Worm (Caenorhabditis elegans) whole organism, L1 larva: Measurements from ENCODE around the gene ttr-37.

Source experiments
- ceh-88 ChIP-seq: fragments of 200-800 bp; sonication (Bioruptor generic); IDR thresholded peaks from 2 replicates; pipeline ENCODE4 v1.3.6; 2022; ENCODE audit warnings: missing genetic modification characterization, missing compliant biosample characterization
- egl-27 ChIP-seq, 2 experiments: fragments of 150-350 bp in 1 of 2; sonication (generic microtip); optimal IDR thresholded peaks; 3 replicates each; lab custom pipeline; 2017 to 2018; ENCODE audit warnings: missing biosample characterization in 2 of 2, missing genetic modification characterization in 2 of 2, missing genetic modification reagents in 2 of 2
- fkh-10 ChIP-seq: sonication (generic microtip); optimal IDR thresholded peaks from 2 replicates; lab custom pipeline; 2017; ENCODE audit warnings: missing biosample characterization, missing genetic modification reagents, missing genetic modification characterization
- fkh-8 ChIP-seq: sonication (generic microtip); optimal IDR thresholded peaks from 2 replicates; lab custom pipeline; 2016; ENCODE audit warnings: mild to moderate bottlenecking, missing genetic modification characterization, missing compliant biosample characterization
- fos-1 ChIP-seq: fragments of 150-350 bp; optimal IDR thresholded peaks from 2 replicates; lab custom pipeline; 2014; ENCODE audit warnings: missing biosample characterization, missing genetic modification characterization
- hlh-17 ChIP-seq: fragments of 200-800 bp; sonication (Bioruptor generic); optimal IDR thresholded peaks from 2 replicates; lab custom pipeline; 2018; ENCODE audit warnings: missing genetic modification characterization, mild to moderate bottlenecking, missing compliant biosample characterization, moderate library complexity, borderline replicate concordance
- lin-14 ChIP-seq: fragments of 200-800 bp; sonication (Bioruptor generic); optimal IDR thresholded peaks from 2 replicates; lab custom pipeline; 2018; ENCODE audit warnings: mild to moderate bottlenecking, missing genetic modification characterization, moderate library complexity, missing compliant biosample characterization
- lin-15B ChIP-seq: fragments of 150-350 bp; sonication (generic microtip); optimal IDR thresholded peaks from 3 replicates; lab custom pipeline; 2014; ENCODE audit warnings: missing biosample characterization, missing genetic modification characterization
- lsy-2 ChIP-seq, 2 experiments: fragments of 150-350 bp; optimal IDR thresholded peaks; 2 replicates each; lab custom pipeline; 2014; ENCODE audit warnings: missing biosample characterization in 2 of 2, missing genetic modification characterization in 2 of 2
- mep-1 ChIP-seq: fragments of 150-350 bp; optimal IDR thresholded peaks from 2 replicates; lab custom pipeline; 2014; ENCODE audit warnings: missing biosample characterization, missing genetic modification characterization
- nhr-12 ChIP-seq: sonication (generic microtip); optimal IDR thresholded peaks from 2 replicates; lab custom pipeline; 2017; ENCODE audit warnings: missing biosample characterization, missing genetic modification characterization
- nhr-19 ChIP-seq: fragments of 200-800 bp; sonication (Bioruptor generic); conservative IDR thresholded peaks from 2 replicates; pipeline ENCODE4 v1.3.6; 2022; ENCODE audit warnings: missing genetic modification characterization, missing compliant biosample characterization
- nhr-20 ChIP-seq: sonication (generic microtip); optimal IDR thresholded peaks from 2 replicates; lab custom pipeline; 2016; ENCODE audit warnings: mild to moderate bottlenecking, missing genetic modification characterization, missing compliant biosample characterization
- nhr-237 ChIP-seq: fragments of 150-350 bp; optimal IDR thresholded peaks from 2 replicates; lab custom pipeline; 2014; ENCODE audit warnings: missing biosample characterization, missing genetic modification characterization
- nhr-28 ChIP-seq: fragments of 150-350 bp; optimal IDR thresholded peaks from 2 replicates; lab custom pipeline; 2014; ENCODE audit warnings: missing biosample characterization, missing genetic modification characterization
- nhr-90 ChIP-seq: sonication (generic microtip); optimal IDR thresholded peaks from 2 replicates; lab custom pipeline; 2016; ENCODE audit warnings: mild to moderate bottlenecking, missing genetic modification characterization, missing compliant biosample characterization; ENCODE audit not compliant: poor library complexity
- rnt-1 ChIP-seq: sonication (generic microtip); optimal IDR thresholded peaks from 2 replicates; lab custom pipeline; 2016; ENCODE audit warnings: mild to moderate bottlenecking, missing genetic modification characterization, moderate library complexity, missing compliant biosample characterization
- skn-1 ChIP-seq: fragments of 150-350 bp; optimal IDR thresholded peaks from 2 replicates; lab custom pipeline; 2014; ENCODE audit warnings: missing biosample characterization, missing genetic modification characterization
- snu-23 ChIP-seq: sonication (generic microtip); optimal IDR thresholded peaks from 2 replicates; lab custom pipeline; 2016; ENCODE audit warnings: missing genetic modification characterization, missing compliant biosample characterization
- sox-4 ChIP-seq: sonication (generic microtip); optimal IDR thresholded peaks from 2 replicates; lab custom pipeline; 2016; ENCODE audit warnings: missing genetic modification characterization, missing compliant biosample characterization
- sptf-1 ChIP-seq: fragments of 150-350 bp; optimal IDR thresholded peaks from 2 replicates; lab custom pipeline; 2014; ENCODE audit warnings: missing biosample characterization, missing genetic modification characterization
- sup-37 ChIP-seq: fragments of 200-800 bp; sonication (Bioruptor generic); optimal IDR thresholded peaks from 2 replicates; lab custom pipeline; 2018; ENCODE audit warnings: mild to moderate bottlenecking, missing genetic modification characterization, missing compliant biosample characterization
- tlp-1 ChIP-seq: fragments of 150-350 bp; optimal IDR thresholded peaks from 2 replicates; lab custom pipeline; 2014; ENCODE audit warnings: missing biosample characterization, missing genetic modification characterization
- unc-130 ChIP-seq: fragments of 150-350 bp; optimal IDR thresholded peaks from 2 replicates; lab custom pipeline; 2017; ENCODE audit warnings: missing biosample characterization, missing genetic modification characterization, inconsistent platforms
- unc-62 ChIP-seq: fragments of 150-350 bp; optimal IDR thresholded peaks from 2 replicates; lab custom pipeline; 2014; ENCODE audit warnings: missing biosample characterization, missing genetic modification reagents, missing genetic modification characterization
- unc-98 ChIP-seq: fragments of 200-800 bp; sonication (Bioruptor generic); IDR thresholded peaks from 2 replicates; pipeline ENCODE4 v1.3.6; 2022; ENCODE audit warnings: missing genetic modification characterization, missing compliant biosample characterization
- zag-1 ChIP-seq: fragments of 150-350 bp; optimal IDR thresholded peaks from 2 replicates; lab custom pipeline; 2014; ENCODE audit warnings: missing biosample characterization, missing genetic modification characterization
- zip-4 ChIP-seq: fragments of 200-800 bp; sonication (Bioruptor generic); optimal IDR thresholded peaks from 2 replicates; lab custom pipeline; 2018; ENCODE audit warnings: mild to moderate bottlenecking, missing genetic modification characterization, moderate library complexity, missing compliant biosample characterization
- ztf-4 ChIP-seq: fragments of 150-350 bp; optimal IDR thresholded peaks from 2 replicates; lab custom pipeline; 2014; ENCODE audit warnings: missing biosample characterization, missing genetic modification characterization

Gene ttr-37

ce11 chrX:1302267-1302666, 34.7 kb downstream of the ttr-37 start (continued):
- TF ChIP-seq lsy-2 (tag; optimal IDR thresholded peaks at IDR 0.05; lab: Kevin White, UChicago): peak; percentile 50 to 75
- TF ChIP-seq ztf-4 (tag; lab: Kevin White, UChicago): peak; percentile 28
- peak; percentile 47 for TF ChIP-seq mep-1 (tag; lab: Kevin White, UChicago)
- TF ChIP-seq nhr-12 (tag; lab: Kevin White, UChicago): no peak
- no peak for TF ChIP-seq sox-4 (tag; lab: Kevin White, UChicago)
- no peak for TF ChIP-seq unc-130 (tag; lab: Kevin White, UChicago)
- peak; percentile 76 for TF ChIP-seq snu-23 (GFP tag; lab: Kevin White, UChicago)
- TF ChIP-seq fos-1 (tag; lab: Kevin White, UChicago): peak; percentile 74
- TF ChIP-seq nhr-237 (tag; lab: Kevin White, UChicago): no peak
- TF ChIP-seq nhr-20: peak; percentile 68
- TF ChIP-seq lin-15B: peak; percentile 3

ce11 chrX:1299849-1300248, 37.1 kb downstream of the ttr-37 start, which contains the start of gene inso-1:
Gene inso-1 (plus strand): TSS chrX:1300149.
- no peak for TF ChIP-seq sptf-1
- no peak for TF ChIP-seq nhr-28 (tag; lab: Kevin White, UChicago)
- TF ChIP-seq lin-14 (GFP tag; lab: Kevin White, UChicago): peak; percentile 18
- TF ChIP-seq hlh-17 (GFP tag; lab: Kevin White, UChicago): no peak
- peak; percentile 16 for TF ChIP-seq fkh-8 (tag; lab: Kevin White, UChicago)
- TF ChIP-seq unc-98 (GFP tag; lab: Robert Waterston, UW): no peak

ce11 chrX:1295713-1296112, 41.3 kb downstream of the ttr-37 start:
- no peak for TF ChIP-seq zip-4 (GFP tag; lab: Kevin White, UChicago)
- TF ChIP-seq nhr-90 (tag; lab: Kevin White, UChicago): no peak
- TF ChIP-seq, all 84 proteins: peak for 0

- TF ChIP-seq lin-14 (GFP tag; lab: Kevin White, UChicago) (peak; percentile 51), skn-1 (tag; lab: Kevin White, UChicago) (no peak), fkh-10 (GFP tag; lab: Kevin White, UChicago) (peak; percentile 4)
- TF ChIP-seq, all 84 proteins: peak for 2
Measured at ce11 chrX:1294607-1295303, 42.2 kb downstream of the ttr-37 start, which contains the start of gene dop-4. Gene dop-4 (plus strand): TSS chrX:1295253.

ce11 chrX:1293471-1293870, 43.5 kb downstream of the ttr-37 start:
- peak; percentile 16 for TF ChIP-seq lin-14 (GFP tag; lab: Kevin White, UChicago)
- TF ChIP-seq sup-37 (GFP tag; lab: Kevin White, UChicago): no peak

ce11 chrX:1292894-1293293, 44.1 kb downstream of the ttr-37 start:
- no peak for TF ChIP-seq rnt-1
- TF ChIP-seq nhr-237 (tag; lab: Kevin White, UChicago): no peak
- TF ChIP-seq ceh-88 (GFP tag; lab: Robert Waterston, UW): no peak
- no peak for TF ChIP-seq zag-1 (tag; lab: Kevin White, UChicago)
- no peak for TF ChIP-seq tlp-1 (tag; lab: Kevin White, UChicago)
- no peak for TF ChIP-seq nhr-19
- TF ChIP-seq unc-62 (GFP tag; lab: Kevin White, UChicago): no peak
- no peak for TF ChIP-seq egl-27 (tag; optimal IDR thresholded peaks at IDR 0.05; lab: Kevin White, UChicago)
